Worm (Caenorhabditis elegans): Measurements from ENCODE around the gene fipr-18.

The fipr-18 gene

DNA sequence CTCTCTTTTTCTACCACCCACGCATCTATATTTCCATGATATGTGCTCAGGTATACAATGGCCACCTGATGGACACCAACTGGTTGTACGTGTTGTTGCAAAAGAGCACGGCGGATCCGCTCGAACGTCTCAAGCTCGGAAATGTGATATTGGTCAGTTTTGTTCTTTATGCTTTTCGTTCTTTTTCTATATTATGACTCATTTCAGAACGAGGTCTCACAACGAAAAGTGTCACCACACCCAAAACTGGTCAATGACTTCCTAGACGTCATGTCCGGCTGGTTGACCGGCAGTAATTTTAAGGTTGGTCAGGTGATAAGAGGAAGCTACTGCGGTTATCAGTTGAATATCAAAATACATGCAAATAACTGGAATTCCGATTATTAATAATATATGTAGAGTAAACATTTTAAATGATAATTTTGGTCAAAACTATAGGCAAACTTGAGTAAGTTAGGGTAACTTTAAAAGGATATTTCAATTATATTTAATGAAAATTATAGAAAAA, 49.1 kb downstream of the fipr-18 start, which contains the start of gene cls-1:
TSS of gene cls-1 (plus strand) at position 51 of the 508 bp plus-strand sequence.
- TF ChIP-seq tab-1 (GFP tag; IDR thresholded peaks at IDR 0.05) (no peak), T22C8.4 (GFP tag; IDR thresholded peaks at IDR 0.05) (no peak), klf-2 (GFP tag; conservative IDR thresholded peaks at IDR 0.05) (no peak), med-1 (GFP tag; optimal IDR thresholded peaks at IDR 0.05; ENCODE audit: insufficient read depth) (no peak), ztf-23 (GFP tag; IDR thresholded peaks at IDR 0.05) (no peak), ref-1 (GFP tag; conservative IDR thresholded peaks at IDR 0.05) (no peak), ztf-29 (GFP tag; IDR thresholded peaks at IDR 0.05) (no peak), cog-1 (tag; optimal IDR thresholded peaks at IDR 0.05) (no peak), flt-1 (GFP tag; IDR thresholded peaks at IDR 0.05) (no peak)

Data from whole organism, midembryonic.